Worm (Caenorhabditis elegans) whole organism, L4 larva: ENCODE measurements around the gene mig-32.

Source experiments
- D1046.2 ChIP-seq: fragments of 200-800 bp; sonication (Bioruptor generic); IDR thresholded peaks from 2 replicates; pipeline ENCODE4 v1.3.6; 2022; ENCODE audit warnings: missing genetic modification characterization, missing compliant biosample characterization
- F26F4.8 ChIP-seq: fragments of 200-800 bp; sonication (Bioruptor generic); conservative IDR thresholded peaks from 2 replicates; pipeline ENCODE4 v1.3.6; 2022; ENCODE audit warnings: missing genetic modification characterization, missing compliant biosample characterization
- F44E2.7 ChIP-seq: fragments of 200-800 bp; sonication (Bioruptor generic); IDR thresholded peaks from 2 replicates; pipeline ENCODE4 v2.1.2; 2022; ENCODE audit warnings: missing genetic modification characterization, missing compliant biosample characterization
- Y5F2A.4 ChIP-seq: fragments of 200-800 bp; sonication (Bioruptor generic); optimal IDR thresholded peaks from 2 replicates; lab custom pipeline; 2018; ENCODE audit warnings: mild to moderate bottlenecking, missing genetic modification characterization, missing compliant biosample characterization
- ZK546.5 ChIP-seq, 2 experiments: sonication (generic microtip); optimal IDR thresholded peaks; 2 replicates each; lab custom pipeline; 2017; ENCODE audit warnings: missing biosample characterization in 2 of 2, missing genetic modification characterization in 2 of 2
- aha-1 ChIP-seq: fragments of 150-350 bp; peaks from one replicate; lab custom pipeline; 2014; ENCODE audit warnings: missing biosample characterization, missing genetic modification characterization
- ama-1 ChIP-seq: fragments of 150-350 bp; optimal IDR thresholded peaks from 2 replicates; lab custom pipeline; 2014; ENCODE audit warnings: inconsistent platforms, mixed read lengths
- ceh-28 ChIP-seq: fragments of 150-350 bp; optimal IDR thresholded peaks from 2 replicates; lab custom pipeline; 2014; ENCODE audit warnings: missing biosample characterization, missing genetic modification reagents, missing genetic modification characterization
- ceh-44 ChIP-seq: fragments of 200-800 bp; sonication (Bioruptor generic); IDR thresholded peaks from 2 replicates; pipeline ENCODE4 v1.3.6; 2022; ENCODE audit warnings: missing genetic modification reagents, missing genetic modification characterization, missing compliant biosample characterization
- dmd-9 ChIP-seq: fragments of 200-800 bp; sonication (Bioruptor generic); IDR thresholded peaks from 2 replicates; pipeline ENCODE4 v1.3.6; 2022; ENCODE audit warnings: missing genetic modification reagents, missing genetic modification characterization, missing compliant biosample characterization
- dpl-1 ChIP-seq: fragments of 150-350 bp; optimal IDR thresholded peaks from 2 replicates; lab custom pipeline; 2014; ENCODE audit warnings: missing biosample characterization, missing genetic modification reagents, missing genetic modification characterization
- duxl-1 ChIP-seq: sonication (generic microtip); optimal IDR thresholded peaks from 2 replicates; lab custom pipeline; 2016; ENCODE audit warnings: mild to moderate bottlenecking, missing genetic modification characterization, moderate library complexity, missing compliant biosample characterization; ENCODE audit not compliant: poor library complexity
- dve-1 ChIP-seq: sonication (generic microtip); optimal IDR thresholded peaks from 2 replicates; lab custom pipeline; 2017; ENCODE audit warnings: antibody characterized with exemption, mild to moderate bottlenecking, missing genetic modification characterization, missing compliant biosample characterization; ENCODE audit not compliant: insufficient read depth
- egl-43 ChIP-seq: fragments of 200-800 bp; sonication (Bioruptor generic); IDR thresholded peaks from 2 replicates; pipeline ENCODE4 v1.3.6; 2022; ENCODE audit warnings: missing genetic modification reagents, missing genetic modification characterization, missing compliant biosample characterization
- hlh-30 ChIP-seq: sonication (generic microtip); optimal IDR thresholded peaks from 2 replicates; lab custom pipeline; 2017; ENCODE audit warnings: antibody characterized with exemption, mild to moderate bottlenecking, missing genetic modification characterization, missing compliant biosample characterization; ENCODE audit not compliant: insufficient read depth
- lim-7 ChIP-seq: fragments of 200-800 bp; sonication (Bioruptor generic); IDR thresholded peaks from 2 replicates; pipeline ENCODE4 v1.3.6; 2022; ENCODE audit warnings: missing genetic modification characterization, missing compliant biosample characterization
- lin-1 ChIP-seq: fragments of 200-800 bp; sonication (Bioruptor generic); IDR thresholded peaks from 2 replicates; pipeline ENCODE4 v1.3.6; 2022; ENCODE audit warnings: missing genetic modification reagents, missing genetic modification characterization, missing compliant biosample characterization
- lsy-2 ChIP-seq, 2 experiments: fragments of 150-350 bp in 1 of 2; sonication (generic microtip) in 1 of 2; optimal IDR thresholded peaks; 2 replicates each; lab custom pipeline; 2014 to 2017; ENCODE audit warnings: missing biosample characterization in 2 of 2, missing genetic modification characterization in 2 of 2
- madf-5 ChIP-seq, 2 experiments: fragments of 200-800 bp; sonication (Bioruptor generic); IDR thresholded peaks; 2 replicates each; pipeline ENCODE4 v1.3.6; 2022; ENCODE audit warnings: missing compliant biosample characterization in 2 of 2, missing genetic modification characterization in 2 of 2
- mes-2 ChIP-seq: sonication (generic microtip); optimal IDR thresholded peaks from 2 replicates; lab custom pipeline; 2016; ENCODE audit warnings: missing genotype, mild to moderate bottlenecking, missing genetic modification characterization, missing compliant biosample characterization; ENCODE audit not compliant: poor library complexity, severe bottlenecking
- mxl-2 ChIP-seq: fragments of 200-800 bp; sonication (Bioruptor generic); conservative IDR thresholded peaks from 2 replicates; pipeline ENCODE4 v1.3.6; 2022; ENCODE audit warnings: missing genetic modification reagents, missing genetic modification characterization, missing compliant biosample characterization
- nhr-28 ChIP-seq: fragments of 150-350 bp; optimal IDR thresholded peaks from 2 replicates; lab custom pipeline; 2014; ENCODE audit warnings: missing biosample characterization, missing genetic modification characterization
- pha-4 ChIP-seq, 2 experiments: fragments of 150-350 bp in 1 of 2; fragments of 200-800 bp in 1 of 2; sonication (Bioruptor generic) in 1 of 2; IDR thresholded peaks in 1 of 2; optimal IDR thresholded peaks in 1 of 2; 2 replicates each; pipeline versions ENCODE4 v1.3.6 to Lab custom; 2014 to 2022; ENCODE audit warnings: missing genetic modification characterization in 2 of 2, missing genetic modification reagents in 2 of 2, missing biosample characterization in 1 of 2, missing compliant biosample characterization in 1 of 2
- sdz-12 ChIP-seq: fragments of 200-800 bp; sonication (Bioruptor generic); optimal IDR thresholded peaks from 2 replicates; lab custom pipeline; 2018; ENCODE audit warnings: mild to moderate bottlenecking, missing genetic modification characterization, missing compliant biosample characterization
- tag-97 ChIP-seq: fragments of 200-800 bp; sonication (Bioruptor generic); IDR thresholded peaks from 2 replicates; pipeline ENCODE4 v1.3.6; 2022; ENCODE audit warnings: missing genetic modification characterization, missing compliant biosample characterization
- tra-1 ChIP-seq: fragments of 200-800 bp; sonication (Bioruptor generic); IDR thresholded peaks from 2 replicates; pipeline ENCODE4 v1.3.6; 2022; ENCODE audit warnings: missing genetic modification reagents, missing genetic modification characterization, missing compliant biosample characterization
- unc-130 ChIP-seq: sonication (generic microtip); optimal IDR thresholded peaks from 2 replicates; lab custom pipeline; 2016; ENCODE audit warnings: missing genetic modification reagents, missing genetic modification characterization, missing compliant biosample characterization
- unc-62 ChIP-seq, 3 experiments: fragments of 150-350 bp in 1 of 3; sonication (generic microtip); optimal IDR thresholded peaks in 2 of 3; peaks in 1 of 3; 1 replicate in 1 of 3; 2 replicates in 2 of 3; lab custom pipeline; 2014 to 2017; ENCODE audit warnings: missing biosample characterization in 3 of 3, missing genetic modification characterization in 3 of 3, missing genetic modification reagents in 3 of 3, missing genotype in 1 of 3
- zag-1 ChIP-seq: fragments of 150-350 bp; optimal IDR thresholded peaks from 2 replicates; lab custom pipeline; 2014; ENCODE audit warnings: missing biosample characterization, missing genetic modification characterization
- ztf-11 ChIP-seq: fragments of 150-350 bp; optimal IDR thresholded peaks from 2 replicates; lab custom pipeline; 2014; ENCODE audit warnings: missing biosample characterization, missing genetic modification characterization

Gene mig-32

ce11 chrIV:12057508-12057907, 34.5 kb downstream of the mig-32 start, which contains the start of gene K08E4.3:
K08E4.3 (plus strand) TSS chrIV:12057742.
- TF ChIP-seq D1046.2 (GFP tag; lab: Robert Waterston, UW) (no peak), mes-2 (tag; lab: Kevin White, UChicago) (peak; percentile 8)

ce11 chrIV:12056603-12057002, 35.4 kb downstream of the mig-32 start, which contains the start of gene K08E4.2:
K08E4.2 (minus strand) TSS chrIV:12056656.
- no peak for TF ChIP-seq ceh-44 (GFP tag; lab: Robert Waterston, UW)
- TF ChIP-seq tag-97, result no peak
- no peak for TF ChIP-seq lin-1 (GFP tag; lab: Robert Waterston, UW)
- no peak for TF ChIP-seq egl-43 (GFP tag; lab: Robert Waterston, UW)
- no peak for TF ChIP-seq duxl-1
- TF ChIP-seq unc-62 (GFP tag; optimal IDR thresholded peaks at IDR 0.05 in 1 of 2; lab: Kevin White, UChicago), result no peak
- no peak for TF ChIP-seq unc-62 (tag; optimal IDR thresholded peaks at IDR 0.05; lab: Kevin White, UChicago)
- no peak for TF ChIP-seq madf-5 (GFP tag; IDR thresholded peaks at IDR 0.05; lab: Robert Waterston, UW)
- TF ChIP-seq lim-7 (GFP tag; lab: Robert Waterston, UW), result no peak
- no peak for TF ChIP-seq nhr-28 (tag; lab: Kevin White, UChicago)
- TF ChIP-seq mxl-2 (GFP tag; lab: Robert Waterston, UW), result no peak
- no peak for TF ChIP-seq tra-1
- no peak for TF ChIP-seq Y5F2A.4 (GFP tag; lab: Kevin White, UChicago)

DNA sequence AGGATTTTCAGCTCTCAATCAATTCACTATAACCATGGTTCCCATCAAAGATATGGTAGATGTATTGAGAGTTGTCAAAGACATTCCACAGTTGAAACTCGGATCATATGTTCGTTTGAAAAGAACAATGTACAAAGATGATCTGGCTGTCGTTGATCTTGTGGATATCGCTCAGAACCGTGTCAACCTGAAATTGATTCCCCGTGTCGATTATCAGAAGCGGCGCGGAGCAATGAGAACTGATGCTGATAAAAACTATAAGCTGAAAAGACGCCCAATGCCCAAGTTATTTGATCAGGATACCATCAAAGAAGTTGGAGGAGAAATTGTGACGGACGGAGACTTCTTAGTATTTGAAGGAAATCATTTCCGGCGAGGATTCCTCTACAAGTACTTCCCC, 39.6 kb downstream of the mig-32 start:
- TF ChIP-seq ztf-11, result no peak
- no peak for TF ChIP-seq ama-1 (lab: Kevin White, UChicago)
- no peak for TF ChIP-seq ceh-44 (GFP tag; lab: Robert Waterston, UW)
- no peak for TF ChIP-seq tag-97
- TF ChIP-seq F44E2.7, result no peak
- TF ChIP-seq aha-1 (tag; lab: Kevin White, UChicago), result peak; percentile 96
- no peak for TF ChIP-seq sdz-12

- TF ChIP-seq dmd-9 (GFP tag; lab: Robert Waterston, UW) (no peak), ceh-28 (tag; lab: Kevin White, UChicago) (peak; percentile 59), hlh-30 (tag; lab: Kevin White, UChicago) (peak; percentile 6), pha-4 (GFP tag; IDR thresholded peaks at IDR 0.05; lab: Robert Waterston, UW) (no peak), pha-4 (tag; optimal IDR thresholded peaks at IDR 0.05; lab: Kevin White, UChicago) (no peak), unc-62 (GFP tag; optimal IDR thresholded peaks at IDR 0.05 in 1 of 2; lab: Kevin White, UChicago) (peak in 1 of 2 experiments; percentile 8), unc-62 (tag; optimal IDR thresholded peaks at IDR 0.05; lab: Kevin White, UChicago) (no peak), dve-1 (tag; lab: Kevin White, UChicago) (no peak), lim-7 (GFP tag; lab: Robert Waterston, UW) (no peak), ZK546.5 (tag; optimal IDR thresholded peaks at IDR 0.05; lab: Kevin White, UChicago) (no peak), unc-130 (GFP tag; lab: Kevin White, UChicago) (no peak), lsy-2 (tag; optimal IDR thresholded peaks at IDR 0.05; lab: Kevin White, UChicago) (peak in 1 of 2 experiments; percentile 56), duxl-1 (no peak), mes-2 (tag; lab: Kevin White, UChicago) (peak; percentile 65), F26F4.8 (GFP tag; lab: Robert Waterston, UW) (no peak), dpl-1 (peak; percentile 29), ceh-44 (GFP tag; lab: Robert Waterston, UW) (no peak), zag-1 (tag; lab: Kevin White, UChicago) (no peak)
These were observed 40.8 kb downstream of the mig-32 start, which contains the start of the genes bre-5 and spt-5 for ce11 chrIV:12051049-12051792. bre-5 (minus strand) TSS chrIV:12051215. spt-5 (plus strand) TSS chrIV:12051491.
